Fruit fly (Drosophila melanogaster): ENCODE data around the gene CG4951.
A peak's percentile ranks its signal among the peaks of the same experiment; 100 is the strongest.

CG4951 gene

dm6 chr3R:27946555-27947204 is 7.2 kb downstream of the CG4951 start:
- TF ChIP-seq Jra (GFP tag; optimal IDR thresholded peaks at IDR 0.05) (no peak), rgr (GFP tag; optimal IDR thresholded peaks at IDR 0.05) (peak; percentile 47), h (GFP tag; optimal IDR thresholded peaks at IDR 0.05) (peak; percentile 48)

- TF ChIP-seq usp (GFP tag; optimal IDR thresholded peaks at IDR 0.05): no peak
- TF ChIP-seq sv (GFP tag; optimal IDR thresholded peaks at IDR 0.05): no peak
- no peak for TF ChIP-seq Rel (GFP tag; optimal IDR thresholded peaks at IDR 0.05)
- TF ChIP-seq Rel (tag; optimal IDR thresholded peaks at IDR 0.05): peak; percentile 88
These were observed 8.5 kb downstream of the CG4951 start for dm6 chr3R:27945398-27945797.

- TF ChIP-seq N (GFP tag; optimal IDR thresholded peaks at IDR 0.05): no peak
- TF ChIP-seq tai (GFP tag; optimal IDR thresholded peaks at IDR 0.05): no peak
- TF ChIP-seq jim (GFP tag; optimal IDR thresholded peaks at IDR 0.05): peak; percentile 1
- no peak for TF ChIP-seq Rel (GFP tag; optimal IDR thresholded peaks at IDR 0.05)
- TF ChIP-seq Rel (tag; optimal IDR thresholded peaks at IDR 0.05): no peak
- TF ChIP-seq CrebA (GFP tag; optimal IDR thresholded peaks at IDR 0.05; ENCODE audit: borderline replicate concordance): no peak
- TF ChIP-seq HLH106 (tag; optimal IDR thresholded peaks at IDR 0.05): peak; percentile 67
- TF ChIP-seq Vsx2 (GFP tag; optimal IDR thresholded peaks at IDR 0.05; ENCODE audit: partially characterized antibody): no peak
- no peak for TF ChIP-seq ey (GFP tag; optimal IDR thresholded peaks at IDR 0.05)
- TF ChIP-seq brk (GFP tag; optimal IDR thresholded peaks at IDR 0.05): no peak
- no peak for TF ChIP-seq dsf (GFP tag; optimal IDR thresholded peaks at IDR 0.05; ENCODE audit: borderline replicate concordance)
- TF ChIP-seq foxo (GFP tag; optimal IDR thresholded peaks at IDR 0.05): peak in 1 of 2 experiments; percentile 57
- no peak for TF ChIP-seq lola (GFP tag; optimal IDR thresholded peaks at IDR 0.05)
- TF ChIP-seq Jra (GFP tag; optimal IDR thresholded peaks at IDR 0.05): no peak
- no peak for TF ChIP-seq psq (GFP tag; optimal IDR thresholded peaks at IDR 0.05)
- TF ChIP-seq GATAd (GFP tag; optimal IDR thresholded peaks at IDR 0.05): no peak
- TF ChIP-seq CG32264 (GFP tag; optimal IDR thresholded peaks at IDR 0.05): no peak
- TF ChIP-seq dl (GFP tag; optimal IDR thresholded peaks at IDR 0.05; ENCODE audit: insufficient read depth in 1 of 2, partially characterized antibody in 2 of 2): no peak
- TF ChIP-seq usp (GFP tag; optimal IDR thresholded peaks at IDR 0.05): no peak
- TF ChIP-seq Sp1 (GFP tag; optimal IDR thresholded peaks at IDR 0.05): no peak
- TF ChIP-seq woc (GFP tag; optimal IDR thresholded peaks at IDR 0.05): no peak
- no peak for TF ChIP-seq dmrt93B (GFP tag; optimal IDR thresholded peaks at IDR 0.05)
- no peak for TF ChIP-seq Dfd (GFP tag; optimal IDR thresholded peaks at IDR 0.05)
- peak; percentile 78 for TF ChIP-seq Hr83 (GFP tag; optimal IDR thresholded peaks at IDR 0.05; ENCODE audit: poor library complexity, severe bottlenecking)
- no peak for TF ChIP-seq Hr78 (GFP tag; optimal IDR thresholded peaks at IDR 0.05)
- no peak for TF ChIP-seq sage (GFP tag; optimal IDR thresholded peaks at IDR 0.05)
- no peak for TF ChIP-seq fru (GFP tag; optimal IDR thresholded peaks at IDR 0.05)
- peak; percentile 13 for TF ChIP-seq br (GFP tag; optimal IDR thresholded peaks at IDR 0.05)
- no peak for TF ChIP-seq OdsH (GFP tag; optimal IDR thresholded peaks at IDR 0.05)
- TF ChIP-seq Abd-B (GFP tag; optimal IDR thresholded peaks at IDR 0.05): no peak
- TF ChIP-seq h (GFP tag; optimal IDR thresholded peaks at IDR 0.05): peak; percentile 20
- TF ChIP-seq Hnf4 (GFP tag; optimal IDR thresholded peaks at IDR 0.05): no peak
- TF ChIP-seq Dif (GFP tag; optimal IDR thresholded peaks at IDR 0.05; ENCODE audit: partially characterized antibody): peak; percentile 11
- TF ChIP-seq Mio (GFP tag; optimal IDR thresholded peaks at IDR 0.05): no peak
- peak; percentile 23 for TF ChIP-seq rgr (GFP tag; optimal IDR thresholded peaks at IDR 0.05)
- TF ChIP-seq CG9705 (GFP tag; optimal IDR thresholded peaks at IDR 0.05): no peak
- peak; percentile 88 for TF ChIP-seq Myc (optimal IDR thresholded peaks at IDR 0.05)
- no peak for TF ChIP-seq pan (optimal IDR thresholded peaks at IDR 0.05)
- TF ChIP-seq sv (GFP tag; optimal IDR thresholded peaks at IDR 0.05): peak; percentile 9
These were observed 15.9 kb downstream of the CG4951 start, which contains the start of the genes NSD and BOD1 for dm6 chr3R:27937752-27938694. Gene NSD, minus strand, starts transcription at chr3R:27937853. Gene BOD1, plus strand, starts transcription at chr3R:27938245.

Data from whole organism, wandering third instar larva.